Fruit fly (Drosophila melanogaster) whole organism, wandering third instar larva: Measurements from ENCODE around the gene CG32299.

Experiments
- CG32264 ChIP-seq: fragments of 200-800 bp; sonication (Bioruptor generic); optimal IDR thresholded peaks from 2 replicates; lab custom pipeline; 2016; ENCODE audit warnings: missing biosample characterization, missing genetic modification characterization
- HLH106 ChIP-seq: fragments of 200-800 bp; optimal IDR thresholded peaks from 3 replicates; lab custom pipeline; 2019; ENCODE audit warnings: missing biosample characterization, mild to moderate bottlenecking, missing genetic modification characterization, moderate library complexity
- OdsH ChIP-seq: fragments of 200-800 bp; sonication (Bioruptor generic); optimal IDR thresholded peaks from 2 replicates; lab custom pipeline; 2016; ENCODE audit warnings: missing biosample characterization, mild to moderate bottlenecking, missing genetic modification characterization
- ey ChIP-seq: fragments of 200-800 bp; sonication (Bioruptor generic); optimal IDR thresholded peaks from 2 replicates; lab custom pipeline; 2016; ENCODE audit warnings: missing biosample characterization, missing genetic modification characterization
- fru ChIP-seq: fragments of 200-800 bp; sonication (Bioruptor generic); optimal IDR thresholded peaks from 3 replicates; lab custom pipeline; 2016; ENCODE audit warnings: missing biosample characterization, mild to moderate bottlenecking, missing genetic modification characterization
- usp ChIP-seq: fragments of >200 bp; optimal IDR thresholded peaks from 2 replicates; lab custom pipeline; 2017; ENCODE audit warnings: missing biosample characterization, missing genetic modification characterization

- no peak for TF ChIP-seq fru (GFP tag; lab: Kevin White, UChicago)
- TF ChIP-seq CG32264 (GFP tag; lab: Kevin White, UChicago): no peak
- TF ChIP-seq ey (GFP tag; lab: Kevin White, UChicago): no peak
- no peak for TF ChIP-seq HLH106 (tag; lab: Kevin White, UChicago)
- TF ChIP-seq OdsH (GFP tag; lab: Kevin White, UChicago): no peak
- TF ChIP-seq usp (GFP tag; lab: Kevin White, UChicago): no peak
Observed at dm6 chr3L:2425687-2426086, 34.9 kb upstream of the CG32299 start.
